Worm (Caenorhabditis elegans): Measurements from ENCODE around the gene nas-12.
A peak's percentile ranks its signal among the peaks of the same experiment; 100 is the strongest.

nas-12 gene

ce11 chrIV:10176252-10176730 lies 47.5 kb upstream of the nas-12 start, which contains the start of gene rack-1 (continued):
- TF ChIP-seq ceh-16 (tag; optimal IDR thresholded peaks at IDR 0.05): no peak
- TF ChIP-seq egl-5 (tag; optimal IDR thresholded peaks at IDR 0.05): no peak
- no peak for TF ChIP-seq ceh-28 (tag; optimal IDR thresholded peaks at IDR 0.05)
- no peak for TF ChIP-seq skn-1 (tag; optimal IDR thresholded peaks at IDR 0.05)

- TF ChIP-seq eor-1 (tag; optimal IDR thresholded peaks at IDR 0.05): no peak
- no peak for TF ChIP-seq ceh-28 (tag; optimal IDR thresholded peaks at IDR 0.05)
- no peak for TF ChIP-seq sea-2 (GFP tag; optimal IDR thresholded peaks at IDR 0.05)
- TF ChIP-seq elt-2 (tag; optimal IDR thresholded peaks at IDR 0.05): no peak
- no peak for TF ChIP-seq lin-15B (tag; optimal IDR thresholded peaks at IDR 0.05)
- TF ChIP-seq elt-1 (tag; optimal IDR thresholded peaks at IDR 0.05): no peak
- no peak for TF ChIP-seq nhr-11 (tag; optimal IDR thresholded peaks at IDR 0.05)
- TF ChIP-seq nhr-237 (tag; optimal IDR thresholded peaks at IDR 0.05): no peak
- no peak for TF ChIP-seq ztf-4 (tag; optimal IDR thresholded peaks at IDR 0.05)
- no peak for TF ChIP-seq nhr-25 (tag; optimal IDR thresholded peaks at IDR 0.05)
Measured at ce11 chrIV:10177779-10178178, 46.0 kb upstream of the nas-12 start, which contains the start of gene mspn-1. Gene mspn-1, plus strand, starts transcription at chrIV:10177968.

ce11 chrIV:10180133-10180749 lies 43.6 kb upstream of the nas-12 start, which contains the start of gene gta-1:
Gene gta-1, plus strand, starts transcription at chrIV:10180660.
- TF ChIP-seq ceh-28 (tag; optimal IDR thresholded peaks at IDR 0.05) (peak; percentile 14), nhr-77 (tag; optimal IDR thresholded peaks at IDR 0.05) (no peak), sea-2 (GFP tag; optimal IDR thresholded peaks at IDR 0.05) (no peak), nfya-1 (tag; optimal IDR thresholded peaks at IDR 0.05; ENCODE audit: insufficient read depth) (peak; percentile 37), lsy-12 (tag; optimal IDR thresholded peaks at IDR 0.05) (no peak), zag-1 (tag; optimal IDR thresholded peaks at IDR 0.05) (no peak), snpc-4 (tag; optimal IDR thresholded peaks at IDR 0.05) (no peak), hmg-11 (tag; optimal IDR thresholded peaks at IDR 0.05) (peak; percentile 18), elt-3 (tag; optimal IDR thresholded peaks at IDR 0.05) (no peak), ceh-9 (tag; optimal IDR thresholded peaks at IDR 0.05) (no peak), ceh-16 (tag; optimal IDR thresholded peaks at IDR 0.05) (no peak), egl-5 (tag; optimal IDR thresholded peaks at IDR 0.05) (peak; percentile 52), R02D3.7 (tag; optimal IDR thresholded peaks at IDR 0.05) (no peak)

DNA sequence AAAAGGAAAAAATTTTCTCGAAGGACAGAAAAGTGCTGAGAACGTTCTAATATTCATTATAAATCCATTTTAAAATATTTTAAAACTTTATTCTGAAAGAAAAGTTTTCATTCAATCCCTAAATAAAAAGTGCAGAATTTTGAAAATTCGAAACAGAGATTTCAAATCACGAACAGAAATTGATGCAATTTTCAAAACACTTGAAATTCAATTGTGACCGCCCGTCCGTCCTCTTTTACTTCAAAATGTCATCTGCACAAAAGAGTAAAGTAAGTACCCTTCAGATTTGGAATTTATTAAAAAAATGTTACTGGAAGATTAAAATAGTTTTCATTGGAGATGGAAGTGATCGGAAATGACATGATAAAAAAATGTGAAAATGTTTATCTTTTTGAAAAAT lies 35.3 kb upstream of the nas-12 start:
- TF ChIP-seq jun-1 (tag; optimal IDR thresholded peaks at IDR 0.05) (no peak), ceh-9 (tag; optimal IDR thresholded peaks at IDR 0.05) (no peak), zag-1 (tag; optimal IDR thresholded peaks at IDR 0.05) (no peak), sea-2 (GFP tag; optimal IDR thresholded peaks at IDR 0.05) (no peak), fkh-10 (GFP tag; optimal IDR thresholded peaks at IDR 0.05) (peak; percentile 62), unc-39 (tag; optimal IDR thresholded peaks at IDR 0.05) (no peak), tbx-2 (tag; optimal IDR thresholded peaks at IDR 0.05) (no peak), R02D3.7 (tag; optimal IDR thresholded peaks at IDR 0.05) (no peak), ceh-82 (tag; optimal IDR thresholded peaks at IDR 0.05) (no peak)

ce11 chrIV:10190586-10190985 lies 33.2 kb upstream of the nas-12 start:
- TF ChIP-seq ceh-9 (tag; optimal IDR thresholded peaks at IDR 0.05) (no peak), unc-62 (GFP tag; optimal IDR thresholded peaks at IDR 0.05) (no peak)

- TF ChIP-seq nhr-12 (tag; optimal IDR thresholded peaks at IDR 0.05): no peak
- peak; percentile 84 for TF ChIP-seq fkh-10 (GFP tag; optimal IDR thresholded peaks at IDR 0.05)
Measured at ce11 chrIV:10191498-10191897, 32.3 kb upstream of the nas-12 start.

ce11 chrIV:10194345-10194744 lies 29.5 kb upstream of the nas-12 start, which contains the start of gene ptrg-1:
Gene ptrg-1, minus strand, starts transcription at chrIV:10194445.
- TF ChIP-seq jun-1 (tag; optimal IDR thresholded peaks at IDR 0.05): no peak
- TF ChIP-seq mml-1 (tag; optimal IDR thresholded peaks at IDR 0.05): no peak
- no peak for TF ChIP-seq nhr-43 (tag; optimal IDR thresholded peaks at IDR 0.05; ENCODE audit: poor library complexity, severe bottlenecking)
- no peak for TF ChIP-seq tbx-2 (tag; optimal IDR thresholded peaks at IDR 0.05)
- no peak for TF ChIP-seq lin-15B (tag; optimal IDR thresholded peaks at IDR 0.05)
- no peak for TF ChIP-seq fkh-10 (GFP tag; optimal IDR thresholded peaks at IDR 0.05)
- TF ChIP-seq pqm-1 (tag; optimal IDR thresholded peaks at IDR 0.05): no peak
- no peak for TF ChIP-seq sea-2 (GFP tag; optimal IDR thresholded peaks at IDR 0.05)
- TF ChIP-seq lsy-12 (tag; optimal IDR thresholded peaks at IDR 0.05): no peak
- no peak for TF ChIP-seq nhr-25 (tag; optimal IDR thresholded peaks at IDR 0.05)
- TF ChIP-seq nhr-11 (tag; optimal IDR thresholded peaks at IDR 0.05): no peak
- no peak for TF ChIP-seq nhr-67 (tag; optimal IDR thresholded peaks at IDR 0.05)
- TF ChIP-seq ceh-82 (tag; optimal IDR thresholded peaks at IDR 0.05): no peak
- TF ChIP-seq zag-1 (tag; optimal IDR thresholded peaks at IDR 0.05): no peak
- no peak for TF ChIP-seq R02D3.7 (tag; optimal IDR thresholded peaks at IDR 0.05)
- no peak for TF ChIP-seq ceh-28 (tag; optimal IDR thresholded peaks at IDR 0.05)
- TF ChIP-seq eor-1 (tag; optimal IDR thresholded peaks at IDR 0.05): no peak
- no peak for TF ChIP-seq nhr-28 (tag; optimal IDR thresholded peaks at IDR 0.05)
- TF ChIP-seq elt-2 (tag; optimal IDR thresholded peaks at IDR 0.05): no peak
- TF ChIP-seq fos-1 (tag; optimal IDR thresholded peaks at IDR 0.05): no peak
